Worm (Caenorhabditis elegans): ENCODE measurements around the gene abts-4.

Gene abts-4

ce11 chrX:6799776-6800175 is 38.2 kb upstream of the abts-4 start, which contains the start of gene M03A8.3:
M03A8.3 (plus strand) TSS chrX:6800053.
- peak; percentile 71 for TF ChIP-seq aha-1 (tag)
- no peak for TF ChIP-seq vab-7 (GFP tag; IDR thresholded peaks at IDR 0.05)
- peak; percentile 19 for TF ChIP-seq hlh-11 (tag; optimal IDR thresholded peaks at IDR 0.05)

ce11 chrX:6795843-6796521 is 34.4 kb upstream of the abts-4 start:
- TF ChIP-seq lim-7 (GFP tag; IDR thresholded peaks at IDR 0.05) (no peak), hlh-11 (tag; optimal IDR thresholded peaks at IDR 0.05) (peak; percentile 25), jun-1 (tag; optimal IDR thresholded peaks at IDR 0.05) (no peak), nhr-28 (tag; optimal IDR thresholded peaks at IDR 0.05) (peak; percentile 20), nhr-48 (tag; optimal IDR thresholded peaks at IDR 0.05) (no peak), hlh-30 (tag; optimal IDR thresholded peaks at IDR 0.05; ENCODE audit: insufficient read depth) (peak; percentile 20), aly-2 (tag; optimal IDR thresholded peaks at IDR 0.05) (no peak), mes-2 (tag; optimal IDR thresholded peaks at IDR 0.05; ENCODE audit: poor library complexity, severe bottlenecking) (peak; percentile 26), tra-1 (GFP tag; IDR thresholded peaks at IDR 0.05) (peak; percentile 56; the same call in 1 of the 2 replicates)

- no peak for TF ChIP-seq ama-1 (optimal IDR thresholded peaks at IDR 0.05)
- TF ChIP-seq jun-1 (tag; optimal IDR thresholded peaks at IDR 0.05): no peak
- no peak for TF ChIP-seq nhr-48 (tag; optimal IDR thresholded peaks at IDR 0.05)
- TF ChIP-seq fos-1 (tag; optimal IDR thresholded peaks at IDR 0.05): no peak
- no peak for TF ChIP-seq ceh-20 (GFP tag; IDR thresholded peaks at IDR 0.05)
- no peak for TF ChIP-seq hmg-1.1 (GFP tag; IDR thresholded peaks at IDR 0.05)
- no peak for TF ChIP-seq mdl-1 (tag; optimal IDR thresholded peaks at IDR 0.05)
- TF ChIP-seq nhr-237 (tag; optimal IDR thresholded peaks at IDR 0.05): no peak
- TF ChIP-seq ZK546.5 (tag; optimal IDR thresholded peaks at IDR 0.05): no peak
- no peak for TF ChIP-seq dpl-1 (GFP tag; optimal IDR thresholded peaks at IDR 0.05)
- TF ChIP-seq aly-2 (tag; optimal IDR thresholded peaks at IDR 0.05): no peak
- no peak for TF ChIP-seq ceh-28 (tag; optimal IDR thresholded peaks at IDR 0.05)
- no peak for TF ChIP-seq ceh-82 (tag; optimal IDR thresholded peaks at IDR 0.05)
- TF ChIP-seq mep-1 (tag; optimal IDR thresholded peaks at IDR 0.05): peak; percentile 74
- TF ChIP-seq nhr-6 (tag; optimal IDR thresholded peaks at IDR 0.05): no peak
- TF ChIP-seq saeg-2 (GFP tag; IDR thresholded peaks at IDR 0.05): no peak
- no peak for TF ChIP-seq dmd-8 (GFP tag; IDR thresholded peaks at IDR 0.05)
- TF ChIP-seq Y105C5A.15 (GFP tag; IDR thresholded peaks at IDR 0.05): no peak
- TF ChIP-seq lin-29 (GFP tag; IDR thresholded peaks at IDR 0.05): no peak
- TF ChIP-seq nhr-10 (tag; optimal IDR thresholded peaks at IDR 0.05): peak; percentile 83
- peak; percentile 45; the same call in 1 of the 2 replicates for TF ChIP-seq T26A8.4 (GFP tag; IDR thresholded peaks at IDR 0.05)
- TF ChIP-seq duxl-1 (tag; optimal IDR thresholded peaks at IDR 0.05; ENCODE audit: poor library complexity): no peak
- TF ChIP-seq snpc-4 (tag; optimal IDR thresholded peaks at IDR 0.05): no peak
- TF ChIP-seq Y48G9A.11 (GFP tag; IDR thresholded peaks at IDR 0.05): no peak
- TF ChIP-seq R02D3.7 (tag; optimal IDR thresholded peaks at IDR 0.05): no peak
- no peak for TF ChIP-seq lin-39 (tag; optimal IDR thresholded peaks at IDR 0.05)
- TF ChIP-seq lin-13 (GFP tag; optimal IDR thresholded peaks at IDR 0.05): no peak
- TF ChIP-seq zag-1 (tag; optimal IDR thresholded peaks at IDR 0.05): no peak
- no peak for TF ChIP-seq sdz-12 (GFP tag; optimal IDR thresholded peaks at IDR 0.05)
- TF ChIP-seq snpc-1.2 (GFP tag; IDR thresholded peaks at IDR 0.05): no peak
- TF ChIP-seq mes-2 (tag; optimal IDR thresholded peaks at IDR 0.05; ENCODE audit: poor library complexity, severe bottlenecking): no peak
- TF ChIP-seq dmd-6 (GFP tag; IDR thresholded peaks at IDR 0.05): peak; percentile 50
- TF ChIP-seq php-3 (GFP tag; IDR thresholded peaks at IDR 0.05): peak; percentile 64; the same call in 1 of the 2 replicates
- no peak for TF ChIP-seq mxl-3 (GFP tag; optimal IDR thresholded peaks at IDR 0.05)
- TF ChIP-seq vab-7 (GFP tag; IDR thresholded peaks at IDR 0.05): no peak
- TF ChIP-seq nhr-76 (tag; optimal IDR thresholded peaks at IDR 0.05): no peak
- no peak for TF ChIP-seq nhr-111 (GFP tag; optimal IDR thresholded peaks at IDR 0.05)
- no peak for TF ChIP-seq nhr-41 (GFP tag; IDR thresholded peaks at IDR 0.05)
- no peak for TF ChIP-seq zip-11 (GFP tag; IDR thresholded peaks at IDR 0.05)
- TF ChIP-seq ctbp-1 (GFP tag; IDR thresholded peaks at IDR 0.05): no peak
These were observed 30.9 kb upstream of the abts-4 start for ce11 chrX:6792281-6793003.
